Worm (Caenorhabditis elegans): Measurements from ENCODE around the gene nspb-11.

The nspb-11 gene

ce11 chrII:12944587-12945126 is 37.5 kb downstream of the nspb-11 start (continued):
- TF ChIP-seq tbx-2 (tag; optimal IDR thresholded peaks at IDR 0.05): peak; percentile 82
- peak; percentile 25 for TF ChIP-seq hlh-8 (tag; optimal IDR thresholded peaks at IDR 0.05)
- no peak for TF ChIP-seq K02D7.2 (tag; optimal IDR thresholded peaks at IDR 0.05)
- peak; percentile 79 for TF ChIP-seq ceh-18 (tag; optimal IDR thresholded peaks at IDR 0.05)
- TF ChIP-seq unc-42 (tag; optimal IDR thresholded peaks at IDR 0.05): peak; percentile 6
- TF ChIP-seq gmeb-2 (tag; optimal IDR thresholded peaks at IDR 0.05): peak; percentile 45
- peak; percentile 74 for TF ChIP-seq ceh-31 (tag; optimal IDR thresholded peaks at IDR 0.05)
- peak; percentile 47 for TF ChIP-seq ceh-2 (tag; optimal IDR thresholded peaks at IDR 0.05)

- TF ChIP-seq ceh-18 (tag; optimal IDR thresholded peaks at IDR 0.05): no peak
- TF ChIP-seq che-1 (tag; optimal IDR thresholded peaks at IDR 0.05): no peak
- TF ChIP-seq hlh-13 (GFP tag; optimal IDR thresholded peaks at IDR 0.05): no peak
- TF ChIP-seq pax-1 (tag; optimal IDR thresholded peaks at IDR 0.05): no peak
These were observed 41.0 kb downstream of the nspb-11 start, which contains the start of gene F58G1.7 for ce11 chrII:12948158-12948557. F58G1.7 (minus strand) TSS chrII:12948258.

ce11 chrII:12953297-12953696 is 46.1 kb downstream of the nspb-11 start:
- TF ChIP-seq hlh-13 (GFP tag; optimal IDR thresholded peaks at IDR 0.05) (no peak), elt-2 (tag; optimal IDR thresholded peaks at IDR 0.05) (peak; percentile 6), nfya-1 (tag; optimal IDR thresholded peaks at IDR 0.05) (no peak), unc-42 (tag; optimal IDR thresholded peaks at IDR 0.05) (no peak), fkh-10 (GFP tag; optimal IDR thresholded peaks at IDR 0.05) (no peak), K09A11.1 (tag; optimal IDR thresholded peaks at IDR 0.05; ENCODE audit: insufficient read depth) (no peak), ztf-16 (tag; optimal IDR thresholded peaks at IDR 0.05) (no peak), pat-9 (tag; optimal IDR thresholded peaks at IDR 0.05) (no peak), unc-55 (GFP tag; optimal IDR thresholded peaks at IDR 0.05) (peak; percentile 67), dmd-4 (tag; optimal IDR thresholded peaks at IDR 0.05; ENCODE audit: borderline replicate concordance) (no peak), lim-6 (tag; optimal IDR thresholded peaks at IDR 0.05) (no peak), ceh-18 (tag; optimal IDR thresholded peaks at IDR 0.05) (peak; percentile 9), pha-4 (tag; optimal IDR thresholded peaks at IDR 0.05) (no peak), ceh-31 (tag; optimal IDR thresholded peaks at IDR 0.05) (peak; percentile 0), gmeb-2 (tag; optimal IDR thresholded peaks at IDR 0.05) (no peak), zip-5 (tag; optimal IDR thresholded peaks at IDR 0.05) (no peak), syd-9 (tag; optimal IDR thresholded peaks at IDR 0.05) (no peak), sdc-2 (tag; optimal IDR thresholded peaks at IDR 0.05) (no peak), odd-2 (tag; optimal IDR thresholded peaks at IDR 0.05) (no peak), pros-1 (tag; optimal IDR thresholded peaks at IDR 0.05) (no peak), ceh-6 (GFP tag; optimal IDR thresholded peaks at IDR 0.05) (no peak), pha-2 (tag; optimal IDR thresholded peaks at IDR 0.05) (no peak), hlh-6 (tag; optimal IDR thresholded peaks at IDR 0.05) (no peak), nhr-232 (tag; optimal IDR thresholded peaks at IDR 0.05) (no peak), fax-1 (tag; optimal IDR thresholded peaks at IDR 0.05) (no peak), K02D7.2 (tag; optimal IDR thresholded peaks at IDR 0.05) (no peak), ceh-22 (tag; optimal IDR thresholded peaks at IDR 0.05) (no peak), tbx-2 (tag; optimal IDR thresholded peaks at IDR 0.05) (peak; percentile 35), mec-3 (tag; optimal IDR thresholded peaks at IDR 0.05; ENCODE audit: borderline replicate concordance) (no peak), unc-3 (GFP tag; conservative IDR thresholded peaks at IDR 0.05) (no peak), unc-3 (tag; optimal IDR thresholded peaks at IDR 0.05) (no peak), ttx-3 (tag; optimal IDR thresholded peaks at IDR 0.05) (no peak), ceh-24 (tag; optimal IDR thresholded peaks at IDR 0.05) (no peak), rnt-1 (tag; optimal IDR thresholded peaks at IDR 0.05) (peak; percentile 43), hlh-15 (tag; optimal IDR thresholded peaks at IDR 0.05) (no peak), C08G9.2 (tag; optimal IDR thresholded peaks at IDR 0.05) (no peak), hlh-8 (tag; optimal IDR thresholded peaks at IDR 0.05) (no peak)
